ENCODE assay signal across 1 fruit fly cellular context in genomic region chr3L:1568225-1569161, dm6.
TF ChIP-seq lines count a peak whose summit lies in the region.

CG7879 (minus strand) TSS chr3L:1568608.

TF ChIP-seq in whole organism, embryonic, 481 proteins besides CTCF, POLR2A, EP300 and RAD21 (continued from another document and continues in another):
- TF ChIP-seq emc (GFP tag; optimal IDR thresholded peaks at IDR 0.05; lab: Kevin White, UChicago) (no peak), ap (GFP tag; IDR thresholded peaks at IDR 0.05; lab: Robert Waterston, UW) (no peak), CG11504 (tag; optimal IDR thresholded peaks at IDR 0.05; lab: Kevin White, UChicago) (no peak), CG4360 (GFP tag; IDR thresholded peaks at IDR 0.05; lab: Robert Waterston, UW) (peak; percentile 71), GATAe (GFP tag; conservative IDR thresholded peaks at IDR 0.05; lab: Robert Waterston, UW) (no peak), trh (GFP tag; optimal IDR thresholded peaks at IDR 0.05; lab: Kevin White, UChicago) (no peak), tio (GFP tag; optimal IDR thresholded peaks at IDR 0.05; lab: Kevin White, UChicago) (no peak), CG4730 (GFP tag; IDR thresholded peaks at IDR 0.05; lab: Robert Waterston, UW) (no peak), Jarid2 (GFP tag; optimal IDR thresholded peaks at IDR 0.05; lab: Kevin White, UChicago) (peak; percentile 31), bsh (GFP tag; optimal IDR thresholded peaks at IDR 0.05; lab: Kevin White, UChicago) (no peak), CG4617 (GFP tag; optimal IDR thresholded peaks at IDR 0.05; lab: Kevin White, UChicago; ENCODE audit: borderline replicate concordance) (no peak), CG8924 (tag; optimal IDR thresholded peaks at IDR 0.05; lab: Kevin White, UChicago) (peak; percentile 47), CG12104 (GFP tag; optimal IDR thresholded peaks at IDR 0.05; lab: Kevin White, UChicago) (no peak), gsb (GFP tag; IDR thresholded peaks at IDR 0.05; lab: Robert Waterston, UW) (no peak), CG14710 (tag; optimal IDR thresholded peaks at IDR 0.05; lab: Kevin White, UChicago) (peak; percentile 72), CG5245 (GFP tag; optimal IDR thresholded peaks at IDR 0.05; lab: Kevin White, UChicago) (no peak), CG4707 (GFP tag; optimal IDR thresholded peaks at IDR 0.05; lab: Kevin White, UChicago) (peak; percentile 19), Hand (GFP tag; optimal IDR thresholded peaks at IDR 0.05; lab: Kevin White, UChicago) (peak; percentile 25), Atf6 (GFP tag; IDR thresholded peaks at IDR 0.05; lab: Robert Waterston, UW) (no peak), hb (GFP tag; IDR thresholded peaks at IDR 0.05; lab: Robert Waterston, UW; ENCODE audit: partially characterized antibody) (no peak), gem (tag; optimal IDR thresholded peaks at IDR 0.05; lab: Kevin White, UChicago) (no peak), gcm (GFP tag; optimal IDR thresholded peaks at IDR 0.05; lab: Kevin White, UChicago) (peak; percentile 7), zen2 (GFP tag; IDR thresholded peaks at IDR 0.05; lab: Robert Waterston, UW; ENCODE audit: partially characterized antibody) (no peak), CG14860 (GFP tag; IDR thresholded peaks at IDR 0.05; lab: Robert Waterston, UW; ENCODE audit: partially characterized antibody) (no peak), CG7963 (GFP tag; IDR thresholded peaks at IDR 0.05; lab: Robert Waterston, UW; ENCODE audit: partially characterized antibody) (no peak), run (tag; optimal IDR thresholded peaks at IDR 0.05; lab: Kevin White, UChicago) (no peak), lola (GFP tag; optimal IDR thresholded peaks at IDR 0.05; lab: Kevin White, UChicago) (peak in 1 of 3 experiments; percentile 22), CG8089 (GFP tag; optimal IDR thresholded peaks at IDR 0.05; lab: Kevin White, UChicago) (no peak), CG13123 (GFP tag; optimal IDR thresholded peaks at IDR 0.05; lab: Kevin White, UChicago) (no peak), CG30020 (tag; optimal IDR thresholded peaks at IDR 0.05; lab: Kevin White, UChicago) (peak; percentile 92), klu (GFP tag; IDR thresholded peaks at IDR 0.05; lab: Robert Waterston, UW) (peak; percentile 92), HLH54F (GFP tag; optimal IDR thresholded peaks at IDR 0.05; lab: Kevin White, UChicago) (no peak), CG17568 (GFP tag; optimal IDR thresholded peaks at IDR 0.05; lab: Kevin White, UChicago) (no peak), Aef1 (GFP tag; IDR thresholded peaks at IDR 0.05; lab: Robert Waterston, UW) (no peak), ase (GFP tag; IDR thresholded peaks at IDR 0.05; lab: Robert Waterston, UW) (0 out of 3 replicates have a peak, but pooled peaks have one; percentile 23), amos (GFP tag; IDR thresholded peaks at IDR 0.05; lab: Robert Waterston, UW; ENCODE audit: partially characterized antibody) (no peak; the same call in 1 of the 2 replicates), pan (optimal IDR thresholded peaks at IDR 0.05; lab: Kevin White, UChicago) (no peak), pan (GFP tag; optimal IDR thresholded peaks at IDR 0.05 in 1 of 2, IDR thresholded peaks at IDR 0.05 in 1 of 2) (no peak), tup (GFP tag; optimal IDR thresholded peaks at IDR 0.05; lab: Kevin White, UChicago) (no peak), kni (GFP tag; optimal IDR thresholded peaks at IDR 0.05; lab: Kevin White, UChicago) (no peak), CG31388 (GFP tag; optimal IDR thresholded peaks at IDR 0.05; lab: Kevin White, UChicago) (no peak), C15 (GFP tag; IDR thresholded peaks at IDR 0.05; lab: Robert Waterston, UW) (no peak), lilli (GFP tag; optimal IDR thresholded peaks at IDR 0.05; lab: Kevin White, UChicago) (peak; percentile 25), pb (GFP tag; optimal IDR thresholded peaks at IDR 0.05; lab: Kevin White, UChicago) (no peak), CG9797 (GFP tag; optimal IDR thresholded peaks at IDR 0.05; lab: Kevin White, UChicago) (peak; percentile 66), CG13424 (tag; optimal IDR thresholded peaks at IDR 0.05; lab: Kevin White, UChicago) (peak; percentile 29), CG15601 (tag; optimal IDR thresholded peaks at IDR 0.05; lab: Kevin White, UChicago) (no peak), twi (tag; optimal IDR thresholded peaks at IDR 0.05; lab: Kevin White, UChicago) (no peak), sna (GFP tag; IDR thresholded peaks at IDR 0.05; lab: Robert Waterston, UW; ENCODE audit: partially characterized antibody) (no peak), CG10431 (GFP tag; optimal IDR thresholded peaks at IDR 0.05; lab: Kevin White, UChicago) (no peak), chn (GFP tag; optimal IDR thresholded peaks at IDR 0.05; lab: Kevin White, UChicago) (no peak), CG11085 (GFP tag; IDR thresholded peaks at IDR 0.05; lab: Robert Waterston, UW) (no peak), bowl (GFP tag; IDR thresholded peaks at IDR 0.05; lab: Robert Waterston, UW) (no peak), esg (GFP tag; conservative IDR thresholded peaks at IDR 0.05; lab: Robert Waterston, UW) (no peak), Optix (GFP tag; IDR thresholded peaks at IDR 0.05; lab: Robert Waterston, UW) (no peak), CG13894 (tag; optimal IDR thresholded peaks at IDR 0.05; lab: Kevin White, UChicago) (no peak), repo (GFP tag; optimal IDR thresholded peaks at IDR 0.05; lab: Kevin White, UChicago) (no peak), dimm (GFP tag; IDR thresholded peaks at IDR 0.05; lab: Robert Waterston, UW) (no peak), CG6765 (GFP tag; optimal IDR thresholded peaks at IDR 0.05; lab: Kevin White, UChicago) (no peak), D (optimal IDR thresholded peaks at IDR 0.05; lab: Kevin White, UChicago) (no peak), D (GFP tag; optimal IDR thresholded peaks at IDR 0.05; lab: Kevin White, UChicago) (no peak), tna (GFP tag; IDR thresholded peaks at IDR 0.05; lab: Robert Waterston, UW; ENCODE audit: partially characterized antibody) (no peak), CG10979 (tag; optimal IDR thresholded peaks at IDR 0.05; lab: Kevin White, UChicago) (no peak), BtbVII (GFP tag; optimal IDR thresholded peaks at IDR 0.05; lab: Kevin White, UChicago) (peak; percentile 62), Atf-2 (GFP tag; optimal IDR thresholded peaks at IDR 0.05; lab: Kevin White, UChicago) (no peak), Rfx (GFP tag; IDR thresholded peaks at IDR 0.05; lab: Robert Waterston, UW) (peak; percentile 50), Gug (GFP tag; IDR thresholded peaks at IDR 0.05; lab: Robert Waterston, UW) (peak; percentile 19; the same call in 1 of the 4 replicates), CG15696 (tag; optimal IDR thresholded peaks at IDR 0.05; lab: Kevin White, UChicago) (no peak), CG16813 (GFP tag; IDR thresholded peaks at IDR 0.05; lab: Robert Waterston, UW; ENCODE audit: partially characterized antibody) (no peak; the same call in 2 of the 3 replicates), Dip2 (GFP tag; IDR thresholded peaks at IDR 0.05; lab: Robert Waterston, UW) (no peak), CG15073 (GFP tag; optimal IDR thresholded peaks at IDR 0.05; lab: Kevin White, UChicago) (no peak), MBD-R2 (GFP tag; IDR thresholded peaks at IDR 0.05; lab: Robert Waterston, UW) (no peak; the same call in 1 of the 2 replicates), NC2β (GFP tag; optimal IDR thresholded peaks at IDR 0.05; lab: Kevin White, UChicago) (no peak), CG2199 (GFP tag; IDR thresholded peaks at IDR 0.05; lab: Robert Waterston, UW) (no peak), usp (GFP tag; optimal IDR thresholded peaks at IDR 0.05; lab: Kevin White, UChicago) (no peak), Sry-δ (GFP tag; optimal IDR thresholded peaks at IDR 0.05; lab: Kevin White, UChicago) (no peak), Antp (GFP tag; optimal IDR thresholded peaks at IDR 0.05; lab: Kevin White, UChicago) (no peak), CG10209 (GFP tag; optimal IDR thresholded peaks at IDR 0.05; lab: Kevin White, UChicago) (peak; percentile 16), CG10274 (GFP tag; optimal IDR thresholded peaks at IDR 0.05; lab: Kevin White, UChicago) (no peak), sim (GFP tag; IDR thresholded peaks at IDR 0.05; lab: Robert Waterston, UW) (no peak), Max (GFP tag; optimal IDR thresholded peaks at IDR 0.05; lab: Kevin White, UChicago) (no peak), odd (GFP tag; optimal IDR thresholded peaks at IDR 0.05; lab: Kevin White, UChicago) (no peak), p53 (GFP tag; optimal IDR thresholded peaks at IDR 0.05; lab: Kevin White, UChicago) (no peak), CG13624 (GFP tag; optimal IDR thresholded peaks at IDR 0.05; lab: Kevin White, UChicago) (peak; percentile 10), stwl (tag; optimal IDR thresholded peaks at IDR 0.05; lab: Kevin White, UChicago) (peak; percentile 5), lab (GFP tag; optimal IDR thresholded peaks at IDR 0.05; lab: Kevin White, UChicago) (peak; percentile 42), NC2α (GFP tag; optimal IDR thresholded peaks at IDR 0.05; lab: Kevin White, UChicago) (no peak), CG33213 (GFP tag; optimal IDR thresholded peaks at IDR 0.05; lab: Kevin White, UChicago) (no peak), E2f2 (GFP tag; IDR thresholded peaks at IDR 0.05; lab: Robert Waterston, UW) (no peak), CG5180 (GFP tag; optimal IDR thresholded peaks at IDR 0.05; lab: Kevin White, UChicago) (no peak), H15 (GFP tag; IDR thresholded peaks at IDR 0.05; lab: Robert Waterston, UW) (no peak), dmrt99B (tag; optimal IDR thresholded peaks at IDR 0.05; lab: Kevin White, UChicago) (no peak), zfh1 (GFP tag; IDR thresholded peaks at IDR 0.05; lab: Robert Waterston, UW) (no peak), vvl (GFP tag; IDR thresholded peaks at IDR 0.05; lab: Robert Waterston, UW) (peak; percentile 17), CG11398 (GFP tag; optimal IDR thresholded peaks at IDR 0.05; lab: Kevin White, UChicago) (no peak), Xbp1 (GFP tag; optimal IDR thresholded peaks at IDR 0.05; lab: Kevin White, UChicago) (peak; percentile 40), CG18011 (GFP tag; optimal IDR thresholded peaks at IDR 0.05; lab: Kevin White, UChicago) (no peak), CG3995 (GFP tag; optimal IDR thresholded peaks at IDR 0.05; lab: Kevin White, UChicago) (peak; percentile 55), pum (GFP tag; optimal IDR thresholded peaks at IDR 0.05; lab: Kevin White, UChicago) (peak; percentile 31), CG6654 (GFP tag; optimal IDR thresholded peaks at IDR 0.05; lab: Kevin White, UChicago) (no peak), zf30C (GFP tag; optimal IDR thresholded peaks at IDR 0.05; lab: Kevin White, UChicago) (no peak), gcm2 (GFP tag; optimal IDR thresholded peaks at IDR 0.05; lab: Kevin White, UChicago) (no peak), pnt (GFP tag; optimal IDR thresholded peaks at IDR 0.05; lab: Kevin White, UChicago) (peak; percentile 14), CG13287 (GFP tag; IDR thresholded peaks at IDR 0.05; lab: Robert Waterston, UW; ENCODE audit: partially characterized antibody) (peak; percentile 32; the same call in 1 of the 2 replicates), Sox100B (GFP tag; optimal IDR thresholded peaks at IDR 0.05; lab: Kevin White, UChicago) (no peak), CG15269 (tag; optimal IDR thresholded peaks at IDR 0.05; lab: Kevin White, UChicago) (no peak), fu2 (GFP tag; optimal IDR thresholded peaks at IDR 0.05; lab: Kevin White, UChicago) (no peak), prd (optimal IDR thresholded peaks at IDR 0.05; lab: Kevin White, UChicago) (no peak), prd (GFP tag; IDR thresholded peaks at IDR 0.05; lab: Robert Waterston, UW) (peak; percentile 64; the same call in 1 of the 3 replicates), CG1647 (GFP tag; optimal IDR thresholded peaks at IDR 0.05; lab: Kevin White, UChicago) (no peak), Taf1 (GFP tag; IDR thresholded peaks at IDR 0.05; lab: Robert Waterston, UW) (no peak; the same call in 1 of the 2 replicates), CG12219 (GFP tag; optimal IDR thresholded peaks at IDR 0.05; lab: Kevin White, UChicago) (no peak), nmo (GFP tag; optimal IDR thresholded peaks at IDR 0.05; lab: Kevin White, UChicago) (peak; percentile 75), hkb (optimal IDR thresholded peaks at IDR 0.05; lab: Kevin White, UChicago) (no peak), hkb (GFP tag; IDR thresholded peaks at IDR 0.05; lab: Robert Waterston, UW) (0 out of 2 replicates have a peak, but pooled peaks have one; percentile 24), tll (GFP tag; optimal IDR thresholded peaks at IDR 0.05; lab: Kevin White, UChicago) (peak in 1 of 2 experiments; percentile 68), CG12071 (GFP tag; optimal IDR thresholded peaks at IDR 0.05; lab: Kevin White, UChicago) (peak; percentile 9), ERR (GFP tag; optimal IDR thresholded peaks at IDR 0.05; lab: Kevin White, UChicago) (no peak), Bgb (GFP tag; IDR thresholded peaks at IDR 0.05; lab: Robert Waterston, UW; ENCODE audit: partially characterized antibody) (peak; percentile 33; the same call in 1 of the 2 replicates), CG17328 (GFP tag; IDR thresholded peaks at IDR 0.05; lab: Robert Waterston, UW) (no peak), CG12744 (GFP tag; optimal IDR thresholded peaks at IDR 0.05; lab: Kevin White, UChicago) (no peak), Doc2 (GFP tag; IDR thresholded peaks at IDR 0.05; lab: Robert Waterston, UW) (no peak), CG10267 (tag; optimal IDR thresholded peaks at IDR 0.05; lab: Kevin White, UChicago) (peak; percentile 2), CG10654 (GFP tag; optimal IDR thresholded peaks at IDR 0.05; lab: Kevin White, UChicago) (no peak), Trl (optimal IDR thresholded peaks at IDR 0.05; lab: Kevin White, UChicago) (no peak), Trl (GFP tag; optimal IDR thresholded peaks at IDR 0.05; lab: Kevin White, UChicago) (no peak), ewg (GFP tag; optimal IDR thresholded peaks at IDR 0.05; lab: Kevin White, UChicago) (peak; percentile 33), CG3847 (GFP tag; IDR thresholded peaks at IDR 0.05; lab: Robert Waterston, UW) (peak; percentile 45), CG11696 (GFP tag; IDR thresholded peaks at IDR 0.05; lab: Robert Waterston, UW) (no peak), Tbp (GFP tag; optimal IDR thresholded peaks at IDR 0.05; lab: Kevin White, UChicago) (no peak), CG5953 (GFP tag; IDR thresholded peaks at IDR 0.05; lab: Robert Waterston, UW) (0 out of 2 replicates have a peak, but pooled peaks have one; percentile 20), CG2129 (GFP tag; IDR thresholded peaks at IDR 0.05; lab: Robert Waterston, UW; ENCODE audit: partially characterized antibody) (no peak), tx (GFP tag; optimal IDR thresholded peaks at IDR 0.05; lab: Kevin White, UChicago) (no peak), Dref (GFP tag; IDR thresholded peaks at IDR 0.05; lab: Robert Waterston, UW) (no peak), bigmax (GFP tag; optimal IDR thresholded peaks at IDR 0.05; lab: Kevin White, UChicago) (no peak)
